Fruit fly (Drosophila melanogaster): Measurements from ENCODE around the gene CG15219.

DNA sequence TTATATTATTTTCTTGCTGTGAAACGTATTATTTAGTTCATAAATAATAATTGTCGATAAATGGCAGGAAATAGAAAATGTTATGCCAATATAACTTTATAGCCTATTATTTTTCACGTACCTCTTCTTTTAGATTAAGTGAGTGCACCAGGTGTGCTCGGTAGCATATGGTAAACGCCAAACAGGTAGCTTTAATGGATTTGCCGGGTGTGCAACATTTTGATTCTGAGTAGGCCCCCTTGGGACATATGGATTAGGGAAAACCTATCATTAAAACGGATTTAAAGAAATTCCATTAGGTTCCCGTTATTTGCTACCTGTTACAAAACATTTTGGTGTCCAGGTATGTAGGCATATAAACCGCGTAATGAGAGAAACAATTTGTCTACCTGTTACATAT lies 46.0 kb upstream of the CG15219 start, which contains the start of gene dunk:
- TF ChIP-seq topi (GFP tag; optimal IDR thresholded peaks at IDR 0.05): no peak
- no peak for TF ChIP-seq CG6792 (GFP tag; optimal IDR thresholded peaks at IDR 0.05)
- TF ChIP-seq CG6808 (GFP tag; optimal IDR thresholded peaks at IDR 0.05): no peak
- no peak for TF ChIP-seq CG11294 (GFP tag; IDR thresholded peaks at IDR 0.05)
- no peak for TF ChIP-seq CG6854 (GFP tag; optimal IDR thresholded peaks at IDR 0.05)
- TF ChIP-seq CG34406 (GFP tag; optimal IDR thresholded peaks at IDR 0.05): no peak
- no peak for TF ChIP-seq achi (GFP tag; optimal IDR thresholded peaks at IDR 0.05)
- no peak for TF ChIP-seq vri (GFP tag; optimal IDR thresholded peaks at IDR 0.05)
- no peak for TF ChIP-seq Hr39 (GFP tag; optimal IDR thresholded peaks at IDR 0.05)
- TF ChIP-seq fkh (GFP tag; optimal IDR thresholded peaks at IDR 0.05): no peak
- no peak for TF ChIP-seq CG16779 (tag; optimal IDR thresholded peaks at IDR 0.05)
- no peak for TF ChIP-seq CG11762 (GFP tag; optimal IDR thresholded peaks at IDR 0.05; ENCODE audit: insufficient read depth)
- TF ChIP-seq OdsH (GFP tag; optimal IDR thresholded peaks at IDR 0.05): no peak
- no peak for TF ChIP-seq Eip93F (GFP tag; optimal IDR thresholded peaks at IDR 0.05)

All from whole organism, prepupa.